Worm (Caenorhabditis elegans): ENCODE measurements around the gene ZK353.2.

Gene ZK353.2

DNA sequence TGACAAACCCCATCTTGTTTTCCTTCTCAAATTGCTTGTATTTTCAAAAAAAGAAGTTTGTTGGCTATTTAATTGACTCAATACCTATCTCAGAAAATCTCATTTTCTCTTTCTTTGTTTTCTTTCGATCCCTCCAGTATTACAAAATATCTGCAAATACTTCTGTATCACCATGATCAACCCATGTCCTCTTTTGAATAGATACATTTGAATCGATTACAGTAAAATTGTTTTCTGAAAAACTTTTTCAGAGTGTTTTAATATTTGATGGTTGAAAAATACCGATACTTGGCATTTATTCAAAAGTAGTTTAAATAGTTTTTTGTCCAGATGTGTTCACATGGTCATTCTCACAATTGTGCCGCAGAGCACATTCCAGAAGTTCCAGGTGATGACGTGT lies 10.7 kb downstream of the ZK353.2 start, which contains the start of gene ZK353.9:
Gene ZK353.9 (plus strand): TSS at position 331 of the 400 bp plus-strand sequence.
- TF ChIP-seq ceh-90 (tag; optimal IDR thresholded peaks at IDR 0.05) (no peak), lin-39 (tag; optimal IDR thresholded peaks at IDR 0.05) (no peak)

ce11 chrIII:8410747-8411146 lies 12.2 kb downstream of the ZK353.2 start:
- TF ChIP-seq lsy-2 (tag; optimal IDR thresholded peaks at IDR 0.05) (no peak), ces-1 (GFP tag; optimal IDR thresholded peaks at IDR 0.05) (no peak), elt-2 (tag; optimal IDR thresholded peaks at IDR 0.05) (no peak), unc-30 (tag; optimal IDR thresholded peaks at IDR 0.05) (no peak), xbp-1 (tag; optimal IDR thresholded peaks at IDR 0.05) (no peak), ceh-88 (GFP tag; IDR thresholded peaks at IDR 0.05) (no peak)

ce11 chrIII:8411976-8412375 lies 13.5 kb downstream of the ZK353.2 start:
- TF ChIP-seq lsy-2 (tag; optimal IDR thresholded peaks at IDR 0.05) = peak; percentile 84 to 93
- TF ChIP-seq unc-30 (tag; optimal IDR thresholded peaks at IDR 0.05) = no peak
- peak; percentile 97 for TF ChIP-seq mep-1 (tag; optimal IDR thresholded peaks at IDR 0.05)
- TF ChIP-seq isw-1 (GFP tag; IDR thresholded peaks at IDR 0.05) = peak; percentile 43
- TF ChIP-seq nhr-84 (tag; optimal IDR thresholded peaks at IDR 0.05) = no peak
- TF ChIP-seq tbx-2 (tag; optimal IDR thresholded peaks at IDR 0.05) = peak; percentile 38
- no peak for TF ChIP-seq ets-5 (GFP tag; IDR thresholded peaks at IDR 0.05)
- peak; percentile 7 for TF ChIP-seq zip-4 (GFP tag; optimal IDR thresholded peaks at IDR 0.05)
- TF ChIP-seq nhr-28 (tag; optimal IDR thresholded peaks at IDR 0.05) = no peak
- no peak for TF ChIP-seq egl-27 (tag; optimal IDR thresholded peaks at IDR 0.05)
- no peak for TF ChIP-seq efl-3 (GFP tag; optimal IDR thresholded peaks at IDR 0.05)
- TF ChIP-seq alr-1 (tag; optimal IDR thresholded peaks at IDR 0.05; ENCODE audit: borderline replicate concordance) = no peak
- TF ChIP-seq hpl-2 (GFP tag; optimal IDR thresholded peaks at IDR 0.05) = no peak
- peak; percentile 69 for TF ChIP-seq snu-23 (GFP tag; optimal IDR thresholded peaks at IDR 0.05)
- peak; percentile 35 for TF ChIP-seq nhr-19 (GFP tag; conservative IDR thresholded peaks at IDR 0.05)
- no peak for TF ChIP-seq Y116A8C.19 (tag; optimal IDR thresholded peaks at IDR 0.05; ENCODE audit: borderline replicate concordance)
- peak; percentile 55 for TF ChIP-seq nhr-20 (tag; optimal IDR thresholded peaks at IDR 0.05)
- TF ChIP-seq skn-1 (tag; optimal IDR thresholded peaks at IDR 0.05) = peak; percentile 88
- TF ChIP-seq snpc-4 (tag; optimal IDR thresholded peaks at IDR 0.05) = peak; percentile 61
- no peak for TF ChIP-seq ceh-88 (GFP tag; IDR thresholded peaks at IDR 0.05)
- TF ChIP-seq mef-2 (tag; optimal IDR thresholded peaks at IDR 0.05) = no peak
- peak; percentile 15 for TF ChIP-seq ztf-4 (tag; optimal IDR thresholded peaks at IDR 0.05)
- TF ChIP-seq F16B12.6 (tag; optimal IDR thresholded peaks at IDR 0.05) = peak; percentile 35
- no peak for TF ChIP-seq pag-3 (tag; optimal IDR thresholded peaks at IDR 0.05; ENCODE audit: borderline replicate concordance, insufficient read depth)
- peak; percentile 58 for TF ChIP-seq swsn-7 (tag; optimal IDR thresholded peaks at IDR 0.05)
- TF ChIP-seq sox-4 (tag; optimal IDR thresholded peaks at IDR 0.05) = no peak
- TF ChIP-seq aly-2 (tag; optimal IDR thresholded peaks at IDR 0.05) = no peak
- peak; percentile 25 to 63 (median 34) for TF ChIP-seq ceh-82 (tag; optimal IDR thresholded peaks at IDR 0.05)
- no peak for TF ChIP-seq nhr-76 (tag; optimal IDR thresholded peaks at IDR 0.05)
- no peak for TF ChIP-seq ceh-8 (GFP tag; optimal IDR thresholded peaks at IDR 0.05)
- TF ChIP-seq dpl-1 (GFP tag; optimal IDR thresholded peaks at IDR 0.05) = peak; percentile 57 to 79 (median 58)
- TF ChIP-seq efl-1 (optimal IDR thresholded peaks at IDR 0.05) = peak; percentile 58 to 77
- TF ChIP-seq efl-1 (GFP tag; optimal IDR thresholded peaks at IDR 0.05 in 1 of 2) = peak; percentile 57 to 77
- peak; percentile 97 for TF ChIP-seq lin-14 (GFP tag; optimal IDR thresholded peaks at IDR 0.05)
- TF ChIP-seq elt-2 (tag; optimal IDR thresholded peaks at IDR 0.05) = peak; percentile 24
- no peak for TF ChIP-seq unc-98 (GFP tag; IDR thresholded peaks at IDR 0.05)
- no peak for TF ChIP-seq ama-1 (optimal IDR thresholded peaks at IDR 0.05)
- peak; percentile 52 for TF ChIP-seq nhr-47 (tag; optimal IDR thresholded peaks at IDR 0.05)
- TF ChIP-seq nhr-12 (tag; optimal IDR thresholded peaks at IDR 0.05) = no peak
- TF ChIP-seq mdl-1 (tag; optimal IDR thresholded peaks at IDR 0.05) = peak in 1 of 2 experiments; percentile 29
- no peak for TF ChIP-seq nhr-11 (tag; optimal IDR thresholded peaks at IDR 0.05)
- no peak for TF ChIP-seq hlh-4 (tag; optimal IDR thresholded peaks at IDR 0.05)
- peak; percentile 24 for TF ChIP-seq lin-15B (tag; optimal IDR thresholded peaks at IDR 0.05)
- TF ChIP-seq rnt-1 (tag; optimal IDR thresholded peaks at IDR 0.05) = peak; percentile 19
- no peak for TF ChIP-seq aha-1 (tag; optimal IDR thresholded peaks at IDR 0.05)
- TF ChIP-seq fkh-10 (GFP tag; optimal IDR thresholded peaks at IDR 0.05) = peak; percentile 54

Measured in whole organism, L1 larva.